Worm (Caenorhabditis elegans): ENCODE results near the gene unc-1.

DNA sequence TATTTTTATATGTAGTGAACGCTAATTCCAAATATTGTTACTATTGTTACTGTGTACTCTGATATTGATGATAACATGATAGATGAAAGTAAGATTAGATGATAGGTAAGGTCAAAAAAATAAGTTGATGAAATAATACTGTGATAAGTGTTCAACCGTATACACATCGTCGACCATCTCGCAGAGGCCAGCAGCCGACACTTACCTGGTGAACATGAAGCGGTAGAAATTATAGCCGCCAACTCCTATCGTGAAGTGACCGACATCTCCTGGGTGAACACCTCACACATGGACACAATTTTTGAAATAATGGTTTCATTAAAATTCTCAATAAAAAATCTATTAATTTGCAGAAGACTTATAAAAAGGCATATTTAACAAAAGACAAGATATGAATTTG is 34.9 kb downstream of the unc-1 start:
- TF ChIP-seq Y55F3AM.14 (GFP tag; optimal IDR thresholded peaks at IDR 0.05) (no peak), nhr-25 (tag; optimal IDR thresholded peaks at IDR 0.05) (no peak), fos-1 (tag; optimal IDR thresholded peaks at IDR 0.05) (no peak), F13H6.1 (tag; optimal IDR thresholded peaks at IDR 0.05) (no peak)
